Worm (Caenorhabditis elegans): ENCODE measurements around the gene T27E4.5.

DNA sequence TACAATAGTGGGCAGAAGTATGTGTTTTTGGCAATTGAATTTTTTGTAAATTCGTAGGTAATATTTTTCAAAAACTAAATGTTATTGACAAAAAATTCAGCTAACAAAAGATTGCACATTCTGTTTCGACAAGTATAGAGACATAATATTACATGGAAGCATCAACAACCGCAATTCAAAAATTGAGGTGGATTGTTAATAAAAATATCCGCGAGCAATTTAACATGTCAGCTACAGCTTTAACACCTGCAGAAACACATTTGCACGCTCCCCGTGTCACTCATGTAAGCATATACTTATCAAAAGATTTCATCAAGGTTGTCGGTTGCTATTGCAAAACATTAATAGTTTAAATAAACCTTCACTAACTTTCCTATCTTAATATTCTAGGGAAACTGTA, 33.9 kb downstream of the T27E4.5 start, which contains the start of gene srsx-34:
- no peak for TF ChIP-seq tbp1 (GFP tag; optimal IDR thresholded peaks at IDR 0.05)
- TF ChIP-seq ceh-27 (GFP tag; optimal IDR thresholded peaks at IDR 0.05), result no peak
- no peak for TF ChIP-seq lin-26 (GFP tag; IDR thresholded peaks at IDR 0.05)
- TF ChIP-seq madf-3 (GFP tag; IDR thresholded peaks at IDR 0.05), result no peak
- no peak for TF ChIP-seq snpc-4 (GFP tag; optimal IDR thresholded peaks at IDR 0.05)
- TF ChIP-seq snpc-4 (tag; optimal IDR thresholded peaks at IDR 0.05), result no peak
- no peak for TF ChIP-seq sea-2 (GFP tag; IDR thresholded peaks at IDR 0.05)
- no peak for TF ChIP-seq aptf-2 (GFP tag; conservative IDR thresholded peaks at IDR 0.05)
- no peak for TF ChIP-seq B0261.1 (tag; optimal IDR thresholded peaks at IDR 0.05)

Data from whole organism, young adult.